Worm (Caenorhabditis elegans): Measurements from ENCODE around the gene ZK899.2.
A peak's percentile ranks its signal among the peaks of the same experiment; 100 is the strongest.

ZK899.2 gene

ce11 chrX:9452483-9453198 is 847 bp upstream of the ZK899.2 start, which contains the start of gene ZK899.3 (continued):
- TF ChIP-seq lin-1 (GFP tag; IDR thresholded peaks at IDR 0.05): no peak

DNA sequence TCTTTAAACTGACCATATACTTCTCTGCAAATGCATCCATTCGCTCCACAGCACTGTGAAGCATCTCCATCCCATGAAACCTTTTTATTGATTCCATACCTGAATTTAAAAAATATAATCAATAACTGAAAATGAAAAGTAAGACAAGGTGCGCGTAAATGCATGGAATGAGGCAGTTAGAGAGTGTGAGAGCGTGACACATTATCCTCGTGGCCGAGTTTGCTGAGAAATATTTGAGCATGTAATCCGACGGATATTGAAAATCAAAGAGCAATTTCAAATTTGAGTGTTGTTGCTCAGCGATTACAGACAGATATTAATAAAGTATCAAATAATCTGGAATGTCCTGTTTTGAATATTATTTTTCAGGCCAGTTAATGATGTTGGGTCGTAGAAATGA is 2.5 kb downstream of the ZK899.2 start, which contains the start of gene ZK899.7:
Gene ZK899.7, minus strand, starts transcription at position 101 of the 400 bp plus-strand sequence.
- TF ChIP-seq tag-97 (GFP tag; IDR thresholded peaks at IDR 0.05) (no peak), aha-1 (tag) (peak; percentile 38)

- TF ChIP-seq snpc-4 (tag; optimal IDR thresholded peaks at IDR 0.05): no peak
- TF ChIP-seq F10B5.3 (tag; optimal IDR thresholded peaks at IDR 0.05): no peak
- TF ChIP-seq daf-16 (GFP tag; optimal IDR thresholded peaks at IDR 0.05): peak; percentile 10 to 66
- TF ChIP-seq daf-16 (tag; optimal IDR thresholded peaks at IDR 0.05): peak; percentile 91
- no peak for TF ChIP-seq R02D3.7 (tag; optimal IDR thresholded peaks at IDR 0.05)
- TF ChIP-seq T20F7.1 (GFP tag; optimal IDR thresholded peaks at IDR 0.05): peak; percentile 19
- TF ChIP-seq hmg-1.1 (GFP tag; IDR thresholded peaks at IDR 0.05): no peak
- no peak for TF ChIP-seq nhr-77 (tag; optimal IDR thresholded peaks at IDR 0.05)
- TF ChIP-seq hlh-11 (tag; optimal IDR thresholded peaks at IDR 0.05): peak; percentile 84
- no peak for TF ChIP-seq dmd-8 (GFP tag; IDR thresholded peaks at IDR 0.05)
- peak; percentile 77 for TF ChIP-seq nhr-28 (tag; optimal IDR thresholded peaks at IDR 0.05)
- no peak for TF ChIP-seq set-16 (GFP tag; IDR thresholded peaks at IDR 0.05)
- peak; percentile 29 for TF ChIP-seq mxl-3 (GFP tag; optimal IDR thresholded peaks at IDR 0.05)
- no peak for TF ChIP-seq T26A8.4 (GFP tag; IDR thresholded peaks at IDR 0.05)
- TF ChIP-seq ceh-28 (tag; optimal IDR thresholded peaks at IDR 0.05): no peak
- no peak for TF ChIP-seq lin-1 (GFP tag; IDR thresholded peaks at IDR 0.05)
- TF ChIP-seq jun-1 (tag; optimal IDR thresholded peaks at IDR 0.05): peak; percentile 62
- peak; percentile 27 for TF ChIP-seq rbr-2 (tag; optimal IDR thresholded peaks at IDR 0.05)
- no peak for TF ChIP-seq lir-3 (tag; optimal IDR thresholded peaks at IDR 0.05)
- TF ChIP-seq dpl-1 (GFP tag; optimal IDR thresholded peaks at IDR 0.05): no peak
- TF ChIP-seq ama-1 (optimal IDR thresholded peaks at IDR 0.05): no peak
- TF ChIP-seq fkh-10 (GFP tag; optimal IDR thresholded peaks at IDR 0.05): no peak
- no peak for TF ChIP-seq lin-39 (tag; optimal IDR thresholded peaks at IDR 0.05)
- peak; percentile 20 for TF ChIP-seq nhr-48 (tag; optimal IDR thresholded peaks at IDR 0.05)
- peak; percentile 81 for TF ChIP-seq pqm-1 (tag; optimal IDR thresholded peaks at IDR 0.05)
- peak; percentile 63 for TF ChIP-seq dve-1 (tag; optimal IDR thresholded peaks at IDR 0.05; ENCODE audit: insufficient read depth)
- no peak for TF ChIP-seq zip-11 (GFP tag; IDR thresholded peaks at IDR 0.05)
- peak; percentile 67 for TF ChIP-seq nhr-6 (tag; optimal IDR thresholded peaks at IDR 0.05)
- TF ChIP-seq dmd-6 (GFP tag; IDR thresholded peaks at IDR 0.05): peak; percentile 85
- peak; percentile 41 for TF ChIP-seq nhr-102 (tag; optimal IDR thresholded peaks at IDR 0.05)
- TF ChIP-seq attf-4 (tag; optimal IDR thresholded peaks at IDR 0.05): no peak
- TF ChIP-seq zfp-2 (tag; optimal IDR thresholded peaks at IDR 0.05): no peak
- TF ChIP-seq nhr-41 (GFP tag; IDR thresholded peaks at IDR 0.05): no peak
- peak; percentile 10 for TF ChIP-seq hlh-30 (tag; optimal IDR thresholded peaks at IDR 0.05; ENCODE audit: insufficient read depth)
- TF ChIP-seq mep-1 (tag; optimal IDR thresholded peaks at IDR 0.05): peak; percentile 44
- TF ChIP-seq gei-8 (GFP tag; optimal IDR thresholded peaks at IDR 0.05): no peak
- TF ChIP-seq aha-1 (tag): no peak
- no peak for TF ChIP-seq tra-1 (GFP tag; IDR thresholded peaks at IDR 0.05)
- no peak for TF ChIP-seq egl-27 (tag; optimal IDR thresholded peaks at IDR 0.05)
- TF ChIP-seq madf-5 (GFP tag; IDR thresholded peaks at IDR 0.05): no peak
- no peak for TF ChIP-seq lim-7 (GFP tag; IDR thresholded peaks at IDR 0.05)
- peak in 1 of 2 experiments; percentile 86 for TF ChIP-seq unc-62 (GFP tag; optimal IDR thresholded peaks at IDR 0.05 in 1 of 2)
- no peak for TF ChIP-seq unc-62 (tag; optimal IDR thresholded peaks at IDR 0.05)
- TF ChIP-seq mes-2 (tag; optimal IDR thresholded peaks at IDR 0.05; ENCODE audit: poor library complexity, severe bottlenecking): peak; percentile 16
- TF ChIP-seq lin-15B (tag; optimal IDR thresholded peaks at IDR 0.05): no peak
- no peak for TF ChIP-seq ztf-11 (tag; optimal IDR thresholded peaks at IDR 0.05)
- TF ChIP-seq ztf-7 (tag; optimal IDR thresholded peaks at IDR 0.05): no peak
Observed at ce11 chrX:9446177-9446694, 5.6 kb downstream of the ZK899.2 start, which contains the start of gene ZK899.1. Gene ZK899.1 (plus strand): TSS chrX:9446644.

Data from whole organism, L4 larva.